Fruit fly (Drosophila melanogaster) whole organism, pupa: ENCODE results near the gene Arc42.

Experiments
- CG17806 ChIP-seq: fragments of 200-800 bp; sonication (Bioruptor generic); optimal IDR thresholded peaks from 2 replicates; lab custom pipeline; 2018; ENCODE audit warnings: missing biosample characterization, mild to moderate bottlenecking, missing genetic modification characterization, moderate library complexity
- CG8301 ChIP-seq: fragments of 200-800 bp; sonication (Bioruptor generic); optimal IDR thresholded peaks from 2 replicates; lab custom pipeline; 2018; ENCODE audit warnings: missing biosample characterization, mild to moderate bottlenecking, missing genetic modification characterization
- Pif1A ChIP-seq: fragments of 200-800 bp; sonication (Bioruptor generic); optimal IDR thresholded peaks from 3 replicates; lab custom pipeline; 2016; ENCODE audit warnings: missing biosample characterization, missing genetic modification characterization
- Pif1B ChIP-seq: fragments of 200-800 bp; sonication (Bioruptor generic); optimal IDR thresholded peaks from 3 replicates; lab custom pipeline; 2016; ENCODE audit warnings: missing biosample characterization, missing genetic modification characterization
- Snoo ChIP-seq: fragments of 200-800 bp; sonication (Bioruptor generic); optimal IDR thresholded peaks from 3 replicates; lab custom pipeline; 2017; ENCODE audit warnings: missing biosample characterization, mild to moderate bottlenecking, missing genetic modification characterization, inconsistent platforms
- gl ChIP-seq: fragments of 200-800 bp; sonication (Bioruptor generic); optimal IDR thresholded peaks from 2 replicates; lab custom pipeline; 2018; ENCODE audit warnings: missing biosample characterization, mild to moderate bottlenecking, missing genetic modification characterization

- TF ChIP-seq Pif1B (GFP tag; lab: Kevin White, UChicago) = peak; percentile 77
- no peak for TF ChIP-seq CG8301 (tag; lab: Kevin White, UChicago)
- TF ChIP-seq Snoo (tag; lab: Kevin White, UChicago) = no peak
- peak; percentile 83 for TF ChIP-seq Pif1A (GFP tag; lab: Kevin White, UChicago)
- peak; percentile 63 for TF ChIP-seq gl (tag; lab: Kevin White, UChicago)
- TF ChIP-seq CG17806 (tag; lab: Kevin White, UChicago) = no peak
Measured at dm6 chr3R:19924331-19924730, 46.8 kb downstream of the Arc42 start.
